Fruit fly (Drosophila melanogaster): Measurements from ENCODE around the gene CG14712.
A peak's percentile ranks its signal among the peaks of the same experiment; 100 is the strongest.

Gene CG14712

DNA sequence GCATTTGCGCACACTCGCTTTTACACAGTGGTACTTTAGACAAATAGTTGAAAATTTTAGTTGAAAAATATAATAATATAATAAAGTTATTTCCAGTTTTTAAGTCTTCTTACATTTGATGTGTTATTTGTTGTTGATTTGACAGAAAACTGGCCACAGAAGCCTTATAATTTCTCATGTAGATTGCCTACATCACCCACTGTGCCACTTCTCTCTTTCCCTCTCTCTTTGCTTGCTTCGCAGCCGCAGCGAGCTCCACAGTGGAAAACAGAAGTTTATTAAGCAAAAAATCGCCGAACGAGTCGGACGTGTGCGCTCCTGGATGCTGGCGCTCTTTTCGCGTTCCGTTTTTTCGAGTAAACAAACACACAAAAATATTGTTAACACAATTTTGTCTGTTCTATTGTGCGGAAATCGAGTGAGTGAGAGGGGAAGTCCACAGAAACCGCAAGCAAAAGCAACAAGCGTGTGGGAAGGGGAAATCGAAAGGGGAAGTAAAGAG lies 27.4 kb downstream of the CG14712 start, which contains the start of gene CG42327:
Gene CG42327, plus strand, starts transcription at position 277 of the 502 bp plus-strand sequence.
- TF ChIP-seq CG4496 (GFP tag; IDR thresholded peaks at IDR 0.05) (peak; percentile 98), rn (GFP tag; IDR thresholded peaks at IDR 0.05) (peak; percentile 89), CG12605 (GFP tag; IDR thresholded peaks at IDR 0.05) (peak; percentile 97), gl (tag; optimal IDR thresholded peaks at IDR 0.05) (peak; percentile 80), Pif1A (GFP tag; optimal IDR thresholded peaks at IDR 0.05) (peak; percentile 95), Ets98B (GFP tag; IDR thresholded peaks at IDR 0.05) (peak; percentile 98), EcR (GFP tag; optimal IDR thresholded peaks at IDR 0.05) (peak; percentile 11), CG32121 (GFP tag; IDR thresholded peaks at IDR 0.05) (peak; percentile 98), Pif1B (GFP tag; optimal IDR thresholded peaks at IDR 0.05) (peak; percentile 97), CG10348 (GFP tag; IDR thresholded peaks at IDR 0.05) (peak; percentile 63), CG34367 (tag; optimal IDR thresholded peaks at IDR 0.05) (peak; percentile 91), CG8159 (tag; optimal IDR thresholded peaks at IDR 0.05) (peak; percentile 91), CG17806 (tag; optimal IDR thresholded peaks at IDR 0.05) (peak; percentile 95), CG13204 (GFP tag; optimal IDR thresholded peaks at IDR 0.05) (peak; percentile 70), CG15710 (tag; optimal IDR thresholded peaks at IDR 0.05) (peak; percentile 85), CG14655 (GFP tag; optimal IDR thresholded peaks at IDR 0.05) (peak; percentile 97), fd96Ca (GFP tag; IDR thresholded peaks at IDR 0.05) (peak; percentile 97), CG9948 (tag; optimal IDR thresholded peaks at IDR 0.05) (peak; percentile 92), D1 (tag; optimal IDR thresholded peaks at IDR 0.05) (peak; percentile 88), Snoo (tag; optimal IDR thresholded peaks at IDR 0.05) (peak; percentile 93), CG8301 (tag; optimal IDR thresholded peaks at IDR 0.05) (peak; percentile 96)

DNA sequence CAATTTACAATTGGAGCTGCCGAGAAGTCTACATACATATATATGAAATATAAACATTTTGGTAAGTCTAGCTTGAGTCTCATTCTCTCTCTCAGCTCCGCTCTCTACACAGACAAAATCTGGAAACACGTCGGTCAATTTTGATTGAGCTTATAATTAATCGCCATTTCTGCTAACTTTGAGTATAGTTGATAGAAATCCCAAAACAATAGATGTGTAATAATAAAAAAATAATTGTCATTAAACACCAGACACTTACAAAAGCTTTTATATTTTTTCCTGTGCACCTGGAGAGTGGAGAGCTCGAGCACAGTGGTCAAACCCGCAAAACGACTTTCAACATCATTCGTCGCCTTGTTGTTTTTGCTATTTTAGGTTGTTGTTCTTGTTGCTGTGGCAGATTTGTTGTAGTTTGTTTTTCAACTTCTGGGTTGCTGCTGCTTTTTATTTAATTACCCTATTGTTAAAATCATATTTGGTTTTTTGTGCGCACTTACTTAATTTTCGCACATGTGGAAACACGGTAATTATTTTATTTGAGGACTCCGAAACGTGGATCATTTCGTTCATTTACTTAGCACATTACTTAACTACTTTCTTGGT lies 28.2 kb downstream of the CG14712 start:
- peak; percentile 99 for TF ChIP-seq CG15710 (tag; optimal IDR thresholded peaks at IDR 0.05)
- peak; percentile 97 for TF ChIP-seq rn (GFP tag; IDR thresholded peaks at IDR 0.05)
- TF ChIP-seq CG14655 (GFP tag; optimal IDR thresholded peaks at IDR 0.05) = peak; percentile 99
- peak; percentile 99 for TF ChIP-seq CG34367 (tag; optimal IDR thresholded peaks at IDR 0.05)
- TF ChIP-seq CG12605 (GFP tag; IDR thresholded peaks at IDR 0.05) = peak; percentile 99
- TF ChIP-seq CG13204 (GFP tag; optimal IDR thresholded peaks at IDR 0.05) = peak; percentile 96
- TF ChIP-seq CG8301 (tag; optimal IDR thresholded peaks at IDR 0.05) = peak; percentile 99
- TF ChIP-seq CG10348 (GFP tag; IDR thresholded peaks at IDR 0.05) = peak; percentile 94
- TF ChIP-seq D1 (tag; optimal IDR thresholded peaks at IDR 0.05) = peak; percentile 97
- TF ChIP-seq Snoo (tag; optimal IDR thresholded peaks at IDR 0.05) = peak; percentile 98
- peak; percentile 100 for TF ChIP-seq Pif1B (GFP tag; optimal IDR thresholded peaks at IDR 0.05)
- peak; percentile 98 for TF ChIP-seq gl (tag; optimal IDR thresholded peaks at IDR 0.05)
- TF ChIP-seq Pif1A (GFP tag; optimal IDR thresholded peaks at IDR 0.05) = peak; percentile 99
- peak; percentile 99 for TF ChIP-seq CG9948 (tag; optimal IDR thresholded peaks at IDR 0.05)
- TF ChIP-seq CG17806 (tag; optimal IDR thresholded peaks at IDR 0.05) = peak; percentile 99
- peak; percentile 99 for TF ChIP-seq fd96Ca (GFP tag; IDR thresholded peaks at IDR 0.05)
- TF ChIP-seq CG32121 (GFP tag; IDR thresholded peaks at IDR 0.05) = peak; percentile 99
- TF ChIP-seq CG8159 (tag; optimal IDR thresholded peaks at IDR 0.05) = peak; percentile 99
- peak; percentile 60 for TF ChIP-seq EcR (GFP tag; optimal IDR thresholded peaks at IDR 0.05)
- peak; percentile 99 for TF ChIP-seq Ets98B (GFP tag; IDR thresholded peaks at IDR 0.05)
- TF ChIP-seq CG4496 (GFP tag; IDR thresholded peaks at IDR 0.05) = peak; percentile 99

DNA sequence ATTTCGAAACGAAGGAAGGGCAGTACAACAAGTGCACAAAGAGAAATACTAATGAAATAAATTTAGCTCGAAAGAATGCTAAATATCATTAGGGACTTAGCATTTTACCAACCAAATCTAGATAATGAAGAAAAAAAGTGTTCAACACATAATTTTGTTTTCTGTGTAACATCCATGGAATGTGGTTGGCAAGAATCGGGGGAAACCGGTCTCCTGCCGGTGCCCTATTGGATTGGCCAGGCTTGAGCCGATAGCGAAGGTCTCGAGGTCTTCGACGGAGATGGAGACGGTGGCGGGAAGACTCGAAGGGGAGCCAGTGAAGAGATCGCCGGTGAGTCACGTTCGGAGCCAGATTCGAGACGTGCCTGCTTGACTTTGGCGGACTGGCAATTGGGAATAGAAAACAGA lies 29.2 kb downstream of the CG14712 start:
- TF ChIP-seq rn (GFP tag; IDR thresholded peaks at IDR 0.05) (peak; percentile 41; the same call in 1 of the 2 replicates), CG8301 (tag; optimal IDR thresholded peaks at IDR 0.05) (peak; percentile 78), CG12605 (GFP tag; IDR thresholded peaks at IDR 0.05) (peak; percentile 56; the same call in 1 of the 2 replicates), CG32121 (GFP tag; IDR thresholded peaks at IDR 0.05) (peak; percentile 76), CG14655 (GFP tag; optimal IDR thresholded peaks at IDR 0.05) (peak; percentile 80), CG17806 (tag; optimal IDR thresholded peaks at IDR 0.05) (peak; percentile 87), Snoo (tag; optimal IDR thresholded peaks at IDR 0.05) (peak; percentile 78), fd96Ca (GFP tag; IDR thresholded peaks at IDR 0.05) (peak; percentile 62; the same call in 1 of the 3 replicates), CG13204 (GFP tag; optimal IDR thresholded peaks at IDR 0.05) (peak; percentile 74), CG10348 (GFP tag; IDR thresholded peaks at IDR 0.05) (no peak), CG8159 (tag; optimal IDR thresholded peaks at IDR 0.05) (peak; percentile 87), CG34367 (tag; optimal IDR thresholded peaks at IDR 0.05) (peak; percentile 81), Pif1B (GFP tag; optimal IDR thresholded peaks at IDR 0.05) (peak; percentile 86), Ets98B (GFP tag; IDR thresholded peaks at IDR 0.05) (peak; percentile 74), gl (tag; optimal IDR thresholded peaks at IDR 0.05) (peak; percentile 76), EcR (GFP tag; optimal IDR thresholded peaks at IDR 0.05) (peak; percentile 81), D1 (tag; optimal IDR thresholded peaks at IDR 0.05) (peak; percentile 25), CG4496 (GFP tag; IDR thresholded peaks at IDR 0.05) (peak; percentile 90), Pif1A (GFP tag; optimal IDR thresholded peaks at IDR 0.05) (peak; percentile 83), CG15710 (tag; optimal IDR thresholded peaks at IDR 0.05) (peak; percentile 85), CG9948 (tag; optimal IDR thresholded peaks at IDR 0.05) (peak; percentile 83)

DNA sequence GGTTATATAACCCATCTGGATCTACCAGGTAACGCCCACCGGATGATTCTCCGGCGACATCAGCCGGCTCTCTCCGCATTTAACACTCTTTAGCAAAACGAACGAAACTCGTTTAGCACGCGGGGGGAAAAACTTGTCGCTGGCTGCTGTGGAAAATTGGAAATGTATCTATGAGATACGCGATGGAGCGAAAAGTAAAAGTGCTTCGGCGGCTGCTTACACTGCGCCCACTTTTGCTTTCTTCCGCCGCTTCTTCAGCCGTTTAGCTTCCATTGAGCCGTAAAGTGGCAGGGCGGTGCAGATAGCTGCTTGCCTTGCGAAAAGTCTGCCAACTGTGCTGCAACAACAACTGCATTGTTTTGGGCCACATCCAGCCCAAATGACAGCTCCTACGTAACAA lies 32.6 kb downstream of the CG14712 start:
- no peak for TF ChIP-seq CG17806 (tag; optimal IDR thresholded peaks at IDR 0.05)
- no peak for TF ChIP-seq CG9948 (tag; optimal IDR thresholded peaks at IDR 0.05)
- TF ChIP-seq fd96Ca (GFP tag; IDR thresholded peaks at IDR 0.05) = peak; percentile 14; the same call in 1 of the 3 replicates
- TF ChIP-seq CG15710 (tag; optimal IDR thresholded peaks at IDR 0.05) = no peak
- TF ChIP-seq CG14655 (GFP tag; optimal IDR thresholded peaks at IDR 0.05) = peak; percentile 36
- TF ChIP-seq CG8301 (tag; optimal IDR thresholded peaks at IDR 0.05) = peak; percentile 32

DNA sequence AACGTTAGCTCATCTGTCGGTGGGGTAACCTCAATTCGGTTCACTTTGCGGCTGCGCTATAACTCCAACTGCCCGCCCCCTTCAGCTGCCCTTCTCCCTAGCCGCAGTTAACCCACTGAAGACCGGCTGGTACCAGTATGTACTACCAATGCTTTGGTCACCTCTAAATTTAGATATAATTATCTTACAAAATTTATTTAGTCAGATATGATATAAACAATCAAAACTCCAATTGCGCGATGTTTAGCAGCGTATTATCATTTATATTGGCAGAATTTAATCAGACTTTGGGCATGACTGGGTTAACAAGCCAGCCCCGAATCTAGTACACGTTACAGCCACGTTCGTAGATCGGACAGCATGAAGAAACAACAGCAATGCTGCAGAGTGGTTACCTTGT lies 33.2 kb downstream of the CG14712 start:
- TF ChIP-seq CG8159 (tag; optimal IDR thresholded peaks at IDR 0.05) (peak; percentile 57), CG17806 (tag; optimal IDR thresholded peaks at IDR 0.05) (peak; percentile 65), Pif1B (GFP tag; optimal IDR thresholded peaks at IDR 0.05) (peak; percentile 44), EcR (GFP tag; optimal IDR thresholded peaks at IDR 0.05) (no peak), CG12605 (GFP tag; IDR thresholded peaks at IDR 0.05) (peak; percentile 38; the same call in 1 of the 2 replicates), fd96Ca (GFP tag; IDR thresholded peaks at IDR 0.05) (peak; percentile 76; the same call in 2 of the 3 replicates), CG14655 (GFP tag; optimal IDR thresholded peaks at IDR 0.05) (peak; percentile 62), D1 (tag; optimal IDR thresholded peaks at IDR 0.05) (no peak), CG15710 (tag; optimal IDR thresholded peaks at IDR 0.05) (peak; percentile 64), CG34367 (tag; optimal IDR thresholded peaks at IDR 0.05) (peak; percentile 47), gl (tag; optimal IDR thresholded peaks at IDR 0.05) (peak; percentile 40), rn (GFP tag; IDR thresholded peaks at IDR 0.05) (no peak; the same call in 1 of the 2 replicates), CG10348 (GFP tag; IDR thresholded peaks at IDR 0.05) (no peak), Ets98B (GFP tag; IDR thresholded peaks at IDR 0.05) (peak; percentile 75), Snoo (tag; optimal IDR thresholded peaks at IDR 0.05) (no peak), CG32121 (GFP tag; IDR thresholded peaks at IDR 0.05) (peak; percentile 79), CG8301 (tag; optimal IDR thresholded peaks at IDR 0.05) (peak; percentile 54), Pif1A (GFP tag; optimal IDR thresholded peaks at IDR 0.05) (peak; percentile 64), CG13204 (GFP tag; optimal IDR thresholded peaks at IDR 0.05) (peak; percentile 18), CG4496 (GFP tag; IDR thresholded peaks at IDR 0.05) (peak; percentile 74), CG9948 (tag; optimal IDR thresholded peaks at IDR 0.05) (peak; percentile 67)
